Worm (Caenorhabditis elegans) whole organism, L1 larva: Measurements from ENCODE around the gene R02D5.7.

Experiments
- C04F5.9 ChIP-seq: sonication (generic microtip); optimal IDR thresholded peaks from 2 replicates; lab custom pipeline; 2016; ENCODE audit warnings: missing genetic modification characterization, missing compliant biosample characterization
- C34B4.2 ChIP-seq: sonication (generic microtip); optimal IDR thresholded peaks from 2 replicates; lab custom pipeline; 2017; ENCODE audit warnings: mild to moderate bottlenecking, missing genetic modification characterization, missing compliant biosample characterization
- aha-1 ChIP-seq: fragments of 150-350 bp; optimal IDR thresholded peaks from 2 replicates; lab custom pipeline; 2014; ENCODE audit warnings: missing biosample characterization, missing genetic modification characterization
- blmp-1 ChIP-seq: fragments of 150-350 bp; optimal IDR thresholded peaks from 2 replicates; lab custom pipeline; 2014; ENCODE audit warnings: missing biosample characterization, missing genetic modification characterization
- ceh-82 ChIP-seq, 3 experiments: fragments of 150-350 bp in 1 of 3; sonication (generic microtip) in 2 of 3; optimal IDR thresholded peaks; 2 replicates each; lab custom pipeline; 2014 to 2017; ENCODE audit warnings: missing biosample characterization in 3 of 3, missing genetic modification characterization in 3 of 3
- ceh-90 ChIP-seq: sonication (generic microtip); optimal IDR thresholded peaks from 2 replicates; lab custom pipeline; 2016; ENCODE audit warnings: missing genetic modification characterization, missing compliant biosample characterization
- ces-1 ChIP-seq: fragments of 150-350 bp; optimal IDR thresholded peaks from 2 replicates; lab custom pipeline; 2014; ENCODE audit warnings: missing biosample characterization, missing genetic modification reagents, missing genetic modification characterization
- efl-1 ChIP-seq, 4 experiments: fragments of 150-350 bp; optimal IDR thresholded peaks in 3 of 4; peaks in 1 of 4; 1 replicate in 1 of 4; 2 replicates in 3 of 4; lab custom pipeline; 2014; ENCODE audit warnings: missing biosample characterization in 2 of 4, missing genetic modification characterization in 2 of 4, missing genetic modification reagents in 2 of 4
- efl-3 ChIP-seq: fragments of 200-800 bp; sonication (Bioruptor generic); optimal IDR thresholded peaks from 2 replicates; lab custom pipeline; 2018; ENCODE audit warnings: mild to moderate bottlenecking, missing genetic modification characterization, missing compliant biosample characterization
- egl-27 ChIP-seq, 2 experiments: fragments of 150-350 bp in 1 of 2; sonication (generic microtip); optimal IDR thresholded peaks; 3 replicates each; lab custom pipeline; 2017 to 2018; ENCODE audit warnings: missing biosample characterization in 2 of 2, missing genetic modification characterization in 2 of 2, missing genetic modification reagents in 2 of 2
- elt-3 ChIP-seq, 6 experiments: fragments of 150-350 bp in 1 of 6; sonication (generic microtip); optimal IDR thresholded peaks; 2 replicates each; lab custom pipeline; 2017 to 2018; ENCODE audit warnings: missing biosample characterization in 6 of 6, missing genetic modification characterization in 6 of 6, inconsistent platforms in 1 of 6
- ets-5 ChIP-seq: fragments of 200-800 bp; sonication (Bioruptor generic); IDR thresholded peaks from 2 replicates; pipeline ENCODE4 v1.3.6; 2022; ENCODE audit warnings: missing genetic modification characterization, missing compliant biosample characterization
- fkh-10 ChIP-seq: sonication (generic microtip); optimal IDR thresholded peaks from 2 replicates; lab custom pipeline; 2017; ENCODE audit warnings: missing biosample characterization, missing genetic modification reagents, missing genetic modification characterization
- fkh-8 ChIP-seq: sonication (generic microtip); optimal IDR thresholded peaks from 2 replicates; lab custom pipeline; 2016; ENCODE audit warnings: mild to moderate bottlenecking, missing genetic modification characterization, missing compliant biosample characterization
- hpl-2 ChIP-seq: fragments of 150-350 bp; optimal IDR thresholded peaks from 2 replicates; lab custom pipeline; 2014; ENCODE audit warnings: missing biosample characterization, missing genetic modification reagents, missing genetic modification characterization
- irx-1 ChIP-seq: sonication (generic microtip); optimal IDR thresholded peaks from 2 replicates; lab custom pipeline; 2016; ENCODE audit warnings: missing genetic modification characterization, missing compliant biosample characterization
- lin-13 ChIP-seq: fragments of 150-350 bp; optimal IDR thresholded peaks from 2 replicates; lab custom pipeline; 2014; ENCODE audit warnings: missing biosample characterization, missing genetic modification reagents, missing genetic modification characterization
- lin-14 ChIP-seq: fragments of 200-800 bp; sonication (Bioruptor generic); optimal IDR thresholded peaks from 2 replicates; lab custom pipeline; 2018; ENCODE audit warnings: mild to moderate bottlenecking, missing genetic modification characterization, moderate library complexity, missing compliant biosample characterization
- lin-35 ChIP-seq, 2 experiments: fragments of 150-350 bp; optimal IDR thresholded peaks; 2 replicates each; lab custom pipeline; 2014; ENCODE audit warnings: missing biosample characterization in 2 of 2, missing genetic modification characterization in 2 of 2, missing genetic modification reagents in 2 of 2
- lin-39 ChIP-seq: fragments of 150-350 bp; optimal IDR thresholded peaks from 2 replicates; lab custom pipeline; 2014; ENCODE audit warnings: missing biosample characterization, missing genetic modification reagents, missing genetic modification characterization
- lir-3 ChIP-seq: sonication (generic microtip); optimal IDR thresholded peaks from 2 replicates; lab custom pipeline; 2016; ENCODE audit warnings: mild to moderate bottlenecking, missing genetic modification characterization, moderate library complexity, missing compliant biosample characterization; ENCODE audit not compliant: poor library complexity
- lsy-2 ChIP-seq, 2 experiments: fragments of 150-350 bp; optimal IDR thresholded peaks; 2 replicates each; lab custom pipeline; 2014; ENCODE audit warnings: missing biosample characterization in 2 of 2, missing genetic modification characterization in 2 of 2
- nhr-19 ChIP-seq: fragments of 200-800 bp; sonication (Bioruptor generic); conservative IDR thresholded peaks from 2 replicates; pipeline ENCODE4 v1.3.6; 2022; ENCODE audit warnings: missing genetic modification characterization, missing compliant biosample characterization
- nhr-237 ChIP-seq: fragments of 150-350 bp; optimal IDR thresholded peaks from 2 replicates; lab custom pipeline; 2014; ENCODE audit warnings: missing biosample characterization, missing genetic modification characterization
- nhr-28 ChIP-seq: fragments of 150-350 bp; optimal IDR thresholded peaks from 2 replicates; lab custom pipeline; 2014; ENCODE audit warnings: missing biosample characterization, missing genetic modification characterization
- nhr-47 ChIP-seq: sonication (generic microtip); optimal IDR thresholded peaks from 2 replicates; lab custom pipeline; 2016; ENCODE audit warnings: mild to moderate bottlenecking, missing genetic modification characterization, moderate library complexity, missing compliant biosample characterization
- nhr-71 ChIP-seq: sonication (generic microtip); optimal IDR thresholded peaks from 2 replicates; lab custom pipeline; 2016; ENCODE audit warnings: mild to moderate bottlenecking, missing genetic modification characterization, moderate library complexity, missing compliant biosample characterization
- nhr-77 ChIP-seq: fragments of 150-350 bp; optimal IDR thresholded peaks from 2 replicates; lab custom pipeline; 2014; ENCODE audit warnings: missing biosample characterization, missing genetic modification characterization
- nhr-84 ChIP-seq: sonication (generic microtip); optimal IDR thresholded peaks from 2 replicates; lab custom pipeline; 2017; ENCODE audit warnings: missing biosample characterization, missing genetic modification characterization
- pax-3 ChIP-seq: fragments of 200-800 bp; sonication (Bioruptor generic); optimal IDR thresholded peaks from 2 replicates; lab custom pipeline; 2018; ENCODE audit warnings: mild to moderate bottlenecking, missing genetic modification characterization, moderate library complexity, missing compliant biosample characterization
- pqm-1 ChIP-seq: sonication (generic microtip); optimal IDR thresholded peaks from 3 replicates; lab custom pipeline; 2017; ENCODE audit warnings: missing biosample characterization, missing genetic modification characterization
- rnt-1 ChIP-seq: sonication (generic microtip); optimal IDR thresholded peaks from 2 replicates; lab custom pipeline; 2016; ENCODE audit warnings: mild to moderate bottlenecking, missing genetic modification characterization, moderate library complexity, missing compliant biosample characterization
- snu-23 ChIP-seq: sonication (generic microtip); optimal IDR thresholded peaks from 2 replicates; lab custom pipeline; 2016; ENCODE audit warnings: missing genetic modification characterization, missing compliant biosample characterization
- sox-4 ChIP-seq: sonication (generic microtip); optimal IDR thresholded peaks from 2 replicates; lab custom pipeline; 2016; ENCODE audit warnings: missing genetic modification characterization, missing compliant biosample characterization
- sup-37 ChIP-seq: fragments of 200-800 bp; sonication (Bioruptor generic); optimal IDR thresholded peaks from 2 replicates; lab custom pipeline; 2018; ENCODE audit warnings: mild to moderate bottlenecking, missing genetic modification characterization, missing compliant biosample characterization
- swsn-7 ChIP-seq: sonication (generic microtip); optimal IDR thresholded peaks from 2 replicates; lab custom pipeline; 2016; ENCODE audit warnings: missing genetic modification characterization, missing compliant biosample characterization
- unc-30 ChIP-seq: sonication (generic microtip); optimal IDR thresholded peaks from 2 replicates; lab custom pipeline; 2017; ENCODE audit warnings: missing biosample characterization, missing genetic modification characterization
- unc-62 ChIP-seq: fragments of 150-350 bp; optimal IDR thresholded peaks from 2 replicates; lab custom pipeline; 2014; ENCODE audit warnings: missing biosample characterization, missing genetic modification reagents, missing genetic modification characterization
- unc-86 ChIP-seq: sonication (generic microtip); optimal IDR thresholded peaks from 2 replicates; lab custom pipeline; 2016; ENCODE audit warnings: missing genetic modification characterization, missing compliant biosample characterization
- vab-15 ChIP-seq: sonication (generic microtip); optimal IDR thresholded peaks from 2 replicates; lab custom pipeline; 2017; ENCODE audit warnings: missing genotype, mild to moderate bottlenecking, missing genetic modification characterization, missing compliant biosample characterization
- zip-4 ChIP-seq: fragments of 200-800 bp; sonication (Bioruptor generic); optimal IDR thresholded peaks from 2 replicates; lab custom pipeline; 2018; ENCODE audit warnings: mild to moderate bottlenecking, missing genetic modification characterization, moderate library complexity, missing compliant biosample characterization
- ztf-4 ChIP-seq: fragments of 150-350 bp; optimal IDR thresholded peaks from 2 replicates; lab custom pipeline; 2014; ENCODE audit warnings: missing biosample characterization, missing genetic modification characterization

The R02D5.7 gene

DNA sequence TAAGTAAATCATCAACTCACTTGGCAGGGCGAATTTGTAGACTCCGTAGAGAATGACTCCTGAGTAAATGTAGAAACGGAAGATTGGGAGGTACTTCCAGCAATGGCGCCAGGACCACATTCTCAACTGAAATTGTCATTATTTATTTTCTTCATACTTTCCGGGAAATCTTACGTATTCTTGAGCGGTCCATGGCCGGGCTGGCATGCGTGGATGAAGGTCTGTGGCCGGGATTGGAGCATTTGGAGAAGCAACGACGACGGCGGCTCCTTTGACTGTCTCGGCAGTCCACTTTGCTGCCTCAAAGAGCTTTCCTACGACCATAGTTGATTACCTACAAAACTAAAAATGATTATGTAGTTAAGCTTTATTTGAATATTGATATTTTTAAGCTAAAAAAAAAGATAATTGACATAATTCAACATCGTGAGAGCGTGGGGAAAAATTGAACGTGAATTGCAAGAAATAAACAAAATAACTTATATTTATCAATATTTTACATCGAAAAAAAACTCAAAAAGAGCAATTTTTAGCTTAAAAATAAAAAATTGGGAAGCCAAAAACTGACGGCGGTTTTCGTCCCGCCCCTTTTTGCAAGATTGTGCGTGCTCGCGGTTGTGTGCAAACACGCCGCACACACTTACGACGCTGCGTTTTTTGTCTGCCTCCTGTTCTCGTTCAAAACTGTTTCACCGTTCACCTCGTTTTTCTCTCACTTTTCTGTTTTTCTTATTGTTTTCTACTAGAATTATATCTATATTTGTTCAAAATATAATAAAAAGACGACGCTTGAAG is 42.7 kb upstream of the R02D5.7 start, which contains the start of gene ril-1 (continued):
- TF ChIP-seq blmp-1 (tag; lab: Kevin White, UChicago) (no peak), hpl-2 (no peak), pax-3 (no peak), fkh-8 (tag; lab: Kevin White, UChicago) (peak; percentile 34), nhr-71 (tag; lab: Kevin White, UChicago) (peak; percentile 55), vab-15 (tag; lab: Kevin White, UChicago) (no peak), unc-30 (no peak), efl-1 (optimal IDR thresholded peaks at IDR 0.05; lab: Kevin White, UChicago) (peak; percentile 38 to 41), efl-1 (GFP tag; optimal IDR thresholded peaks at IDR 0.05 in 1 of 2; lab: Kevin White, UChicago) (peak; percentile 6 to 85), nhr-19 (GFP tag; lab: Robert Waterston, UW) (no peak; the same call in 1 of the 2 replicates), aha-1 (tag; lab: Kevin White, UChicago) (no peak), efl-3 (no peak), ztf-4 (tag; lab: Kevin White, UChicago) (no peak), zip-4 (no peak), unc-86 (no peak), lin-14 (no peak), lin-39 (tag; lab: Kevin White, UChicago) (no peak), elt-3 (tag; optimal IDR thresholded peaks at IDR 0.05; lab: Kevin White, UChicago) (no peak), nhr-28 (tag; lab: Kevin White, UChicago) (no peak), nhr-237 (no peak), unc-62 (GFP tag; lab: Kevin White, UChicago) (no peak), ets-5 (GFP tag; lab: Robert Waterston, UW) (no peak), nhr-47 (tag; lab: Kevin White, UChicago) (peak; percentile 38), lin-13 (no peak), C04F5.9 (tag; lab: Kevin White, UChicago) (no peak), nhr-77 (tag; lab: Kevin White, UChicago) (no peak), sup-37 (no peak), irx-1 (tag; lab: Kevin White, UChicago) (no peak), ces-1 (GFP tag; lab: Kevin White, UChicago) (no peak), snu-23 (GFP tag; lab: Kevin White, UChicago) (peak; percentile 50), lir-3 (tag; lab: Kevin White, UChicago) (no peak), lsy-2 (tag; optimal IDR thresholded peaks at IDR 0.05; lab: Kevin White, UChicago) (peak; percentile 27 to 58), ceh-90 (tag; lab: Kevin White, UChicago) (no peak), rnt-1 (peak; percentile 35), sox-4 (tag; lab: Kevin White, UChicago) (no peak), pqm-1 (tag; lab: Kevin White, UChicago) (no peak), lin-35 (GFP tag; optimal IDR thresholded peaks at IDR 0.05; lab: Kevin White, UChicago) (peak; percentile 23 to 57), nhr-84 (tag; lab: Kevin White, UChicago) (no peak), fkh-10 (GFP tag; lab: Kevin White, UChicago) (no peak), swsn-7 (tag; lab: Kevin White, UChicago) (peak; percentile 21), ceh-82 (tag; optimal IDR thresholded peaks at IDR 0.05; lab: Kevin White, UChicago) (peak; percentile 2 to 40 (median 32)), C34B4.2 (tag; lab: Kevin White, UChicago) (no peak), egl-27 (tag; optimal IDR thresholded peaks at IDR 0.05; lab: Kevin White, UChicago) (no peak)
